Fruit fly (Drosophila melanogaster) whole organism: ENCODE measurements around the gene fok.

Experiments used
- CG8478 ChIP-seq: fragments of >200 bp; optimal IDR thresholded peaks from 2 replicates; lab custom pipeline; 2018; ENCODE audit warnings: inconsistent platforms
- Dll ChIP-seq: fragments of >200 bp; optimal IDR thresholded peaks from 2 replicates; lab custom pipeline; 2017
- EcR ChIP-seq, 2 experiments: fragments of >200 bp; optimal IDR thresholded peaks; 2 replicates each; lab custom pipeline; 2017; ENCODE audit warnings: missing biosample characterization in 2 of 2, missing genetic modification characterization in 2 of 2, missing genetic modification reagents in 2 of 2
- pan ChIP-seq: fragments of >200 bp; optimal IDR thresholded peaks from 2 replicates; lab custom pipeline; 2017
- psq ChIP-seq: fragments of >200 bp; optimal IDR thresholded peaks from 2 replicates; lab custom pipeline; 2017
- usp ChIP-seq: fragments of >200 bp; optimal IDR thresholded peaks from 2 replicates; lab custom pipeline; 2017; ENCODE audit warnings: missing biosample characterization, missing genetic modification characterization, mixed read lengths

The fok gene

dm6 chr2L:20093794-20094193 lies 8.9 kb upstream of the fok start, which contains the start of the genes Taf13 and nesd:
Gene Taf13, minus strand, starts transcription at chr2L:20093849.
Gene nesd, plus strand, starts transcription at chr2L:20093972.
- TF ChIP-seq psq (lab: Kevin White, UChicago) = no peak

dm6 chr2L:20091094-20091679 lies 6.3 kb upstream of the fok start, which contains the start of the genes CG10747 and Pyroxd1:
Gene CG10747, minus strand, starts transcription at chr2L:20091348.
Gene Pyroxd1, plus strand, starts transcription at chr2L:20091435.
- TF ChIP-seq CG8478 (lab: Kevin White, UChicago) (no peak), Dll (lab: Kevin White, UChicago) (no peak), usp (no peak), EcR (GFP tag; optimal IDR thresholded peaks at IDR 0.05; lab: Kevin White, UChicago) (no peak)

dm6 chr2L:20086295-20087096 lies 1.6 kb upstream of the fok start:
- TF ChIP-seq pan (lab: Kevin White, UChicago) = no peak
- TF ChIP-seq EcR (GFP tag; optimal IDR thresholded peaks at IDR 0.05; lab: Kevin White, UChicago) = no peak
- TF ChIP-seq usp = no peak
- TF ChIP-seq CG8478 (lab: Kevin White, UChicago) = no peak
- TF ChIP-seq Dll (lab: Kevin White, UChicago) = no peak
- no peak for TF ChIP-seq psq (lab: Kevin White, UChicago)

dm6 chr2L:20084068-20084651 lies 710 bp downstream of the fok start:
- peak; percentile 8 to 25 for TF ChIP-seq EcR (GFP tag; optimal IDR thresholded peaks at IDR 0.05; lab: Kevin White, UChicago)
- TF ChIP-seq psq (lab: Kevin White, UChicago) = no peak

dm6 chr2L:20082965-20083855 lies 1.7 kb downstream of the fok start:
- TF ChIP-seq pan (lab: Kevin White, UChicago) (no peak), usp (no peak), Dll (lab: Kevin White, UChicago) (no peak), psq (lab: Kevin White, UChicago) (no peak), CG8478 (lab: Kevin White, UChicago) (no peak)

dm6 chr2L:20082155-20082964 lies 2.5 kb downstream of the fok start:
- no peak for TF ChIP-seq Dll (lab: Kevin White, UChicago)
- no peak for TF ChIP-seq EcR (GFP tag; optimal IDR thresholded peaks at IDR 0.05; lab: Kevin White, UChicago)
- no peak for TF ChIP-seq psq (lab: Kevin White, UChicago)
- TF ChIP-seq usp = no peak
- TF ChIP-seq pan (lab: Kevin White, UChicago) = no peak
- no peak for TF ChIP-seq CG8478 (lab: Kevin White, UChicago)

dm6 chr2L:20080772-20081171 lies 4.1 kb downstream of the fok start:
- TF ChIP-seq EcR (GFP tag; optimal IDR thresholded peaks at IDR 0.05; lab: Kevin White, UChicago) = no peak

dm6 chr2L:20078880-20079279 lies 6.0 kb downstream of the fok start:
- TF ChIP-seq usp (no peak), EcR (GFP tag; optimal IDR thresholded peaks at IDR 0.05; lab: Kevin White, UChicago) (no peak), Dll (lab: Kevin White, UChicago) (no peak), CG8478 (lab: Kevin White, UChicago) (no peak), pan (lab: Kevin White, UChicago) (no peak), psq (lab: Kevin White, UChicago) (no peak)

- no peak for TF ChIP-seq usp
- TF ChIP-seq pan (lab: Kevin White, UChicago) = peak; percentile 23
These were observed 7.2 kb downstream of the fok start for dm6 chr2L:20077423-20078401.

dm6 chr2L:20075234-20075803 lies 9.6 kb downstream of the fok start, which contains the start of the genes pr and neb:
Gene pr, minus strand, starts transcription at chr2L:20075458.
Gene neb, plus strand, starts transcription at chr2L:20075757.
- TF ChIP-seq CG8478 (lab: Kevin White, UChicago) (no peak), usp (no peak), pan (lab: Kevin White, UChicago) (no peak), EcR (GFP tag; optimal IDR thresholded peaks at IDR 0.05; lab: Kevin White, UChicago) (no peak), psq (lab: Kevin White, UChicago) (no peak), Dll (lab: Kevin White, UChicago) (no peak)
